Worm (Caenorhabditis elegans) whole organism, L4 larva: Measurements from ENCODE around the gene tmem-17.

ENCODE experiments used
- F44E2.7 ChIP-seq: fragments of 200-800 bp; sonication (Bioruptor generic); IDR thresholded peaks from 2 replicates; pipeline ENCODE4 v2.1.2; 2022; ENCODE audit warnings: missing genetic modification characterization, missing compliant biosample characterization
- F49E8.2 ChIP-seq: sonication (generic microtip); optimal IDR thresholded peaks from 2 replicates; lab custom pipeline; 2016; ENCODE audit warnings: missing compliant biosample characterization, mild to moderate bottlenecking, missing genetic modification characterization, borderline replicate concordance
- Y105C5A.15 ChIP-seq: fragments of 200-800 bp; sonication (Bioruptor generic); IDR thresholded peaks from 2 replicates; pipeline ENCODE4 v1.3.6; 2022; ENCODE audit warnings: missing genetic modification characterization, missing compliant biosample characterization
- Y48G9A.11 ChIP-seq: fragments of 200-800 bp; sonication (Bioruptor generic); IDR thresholded peaks from 2 replicates; pipeline ENCODE4 v1.3.6; 2022; ENCODE audit warnings: missing genetic modification reagents, missing genetic modification characterization, missing compliant biosample characterization
- aha-1 ChIP-seq: fragments of 150-350 bp; peaks from one replicate; lab custom pipeline; 2014; ENCODE audit warnings: missing biosample characterization, missing genetic modification characterization
- ceh-32 ChIP-seq: sonication (generic microtip); optimal IDR thresholded peaks from 2 replicates; lab custom pipeline; 2016; ENCODE audit warnings: mild to moderate bottlenecking, missing genetic modification characterization, missing compliant biosample characterization; ENCODE audit not compliant: poor library complexity
- ceh-62 ChIP-seq: sonication (generic microtip); optimal IDR thresholded peaks from 2 replicates; lab custom pipeline; 2017; ENCODE audit warnings: missing biosample characterization, missing genetic modification characterization
- daf-16 ChIP-seq, 3 experiments: sonication (generic microtip); optimal IDR thresholded peaks; 2 replicates each; lab custom pipeline; 2016 to 2017; ENCODE audit warnings: missing genetic modification characterization in 3 of 3, missing genetic modification reagents in 3 of 3, mild to moderate bottlenecking in 2 of 3, missing compliant biosample characterization in 2 of 3, missing biosample characterization in 1 of 3, moderate library complexity in 1 of 3
- dmd-6 ChIP-seq: fragments of 200-800 bp; sonication (Bioruptor generic); IDR thresholded peaks from 2 replicates; pipeline ENCODE4 v1.3.6; 2022; ENCODE audit warnings: missing genetic modification reagents, missing genetic modification characterization, missing compliant biosample characterization
- dve-1 ChIP-seq: sonication (generic microtip); optimal IDR thresholded peaks from 2 replicates; lab custom pipeline; 2017; ENCODE audit warnings: antibody characterized with exemption, mild to moderate bottlenecking, missing genetic modification characterization, missing compliant biosample characterization; ENCODE audit not compliant: insufficient read depth
- egl-27 ChIP-seq: sonication (generic microtip); optimal IDR thresholded peaks from 3 replicates; lab custom pipeline; 2017; ENCODE audit warnings: missing biosample characterization, missing genetic modification reagents, missing genetic modification characterization
- fkh-10 ChIP-seq: fragments of 150-350 bp; optimal IDR thresholded peaks from 2 replicates; lab custom pipeline; 2014; ENCODE audit warnings: missing biosample characterization, missing genetic modification reagents, missing genetic modification characterization
- hif-1 ChIP-seq, 2 experiments: sonication (generic microtip); optimal IDR thresholded peaks; 2 replicates each; lab custom pipeline; 2016 to 2017; ENCODE audit warnings: missing compliant biosample characterization in 2 of 2, missing genetic modification characterization in 2 of 2, missing genetic modification reagents in 2 of 2, missing genotype in 2 of 2, mild to moderate bottlenecking in 1 of 2
- hlh-11 ChIP-seq: fragments of 200-800 bp; sonication (Bioruptor generic); optimal IDR thresholded peaks from 2 replicates; lab custom pipeline; 2018; ENCODE audit warnings: mild to moderate bottlenecking, missing genetic modification characterization, missing compliant biosample characterization
- lin-1 ChIP-seq: fragments of 200-800 bp; sonication (Bioruptor generic); IDR thresholded peaks from 2 replicates; pipeline ENCODE4 v1.3.6; 2022; ENCODE audit warnings: missing genetic modification reagents, missing genetic modification characterization, missing compliant biosample characterization
- lin-15B ChIP-seq: fragments of 150-350 bp; sonication (generic microtip); optimal IDR thresholded peaks from 3 replicates; lab custom pipeline; 2014; ENCODE audit warnings: missing biosample characterization, missing genetic modification characterization
- lin-38 ChIP-seq: fragments of 200-800 bp; sonication (Bioruptor generic); IDR thresholded peaks from 2 replicates; pipeline ENCODE4 v1.3.6; 2022; ENCODE audit warnings: missing genetic modification reagents, missing genetic modification characterization, missing compliant biosample characterization
- mdl-1 ChIP-seq, 2 experiments: fragments of 150-350 bp in 1 of 2; sonication (generic microtip) in 1 of 2; optimal IDR thresholded peaks; 2 replicates each; lab custom pipeline; 2014 to 2017; ENCODE audit warnings: missing biosample characterization in 2 of 2, missing genetic modification characterization in 2 of 2
- mep-1 ChIP-seq: fragments of 150-350 bp; sonication (generic microtip); optimal IDR thresholded peaks from 3 replicates; lab custom pipeline; 2014; ENCODE audit warnings: missing biosample characterization, missing genetic modification characterization
- mes-2 ChIP-seq: sonication (generic microtip); optimal IDR thresholded peaks from 2 replicates; lab custom pipeline; 2016; ENCODE audit warnings: missing genotype, mild to moderate bottlenecking, missing genetic modification characterization, missing compliant biosample characterization; ENCODE audit not compliant: poor library complexity, severe bottlenecking
- mxl-2 ChIP-seq: fragments of 200-800 bp; sonication (Bioruptor generic); conservative IDR thresholded peaks from 2 replicates; pipeline ENCODE4 v1.3.6; 2022; ENCODE audit warnings: missing genetic modification reagents, missing genetic modification characterization, missing compliant biosample characterization
- mxl-3 ChIP-seq: fragments of 200-800 bp; sonication (Bioruptor generic); optimal IDR thresholded peaks from 2 replicates; lab custom pipeline; 2018; ENCODE audit warnings: mild to moderate bottlenecking, missing genetic modification characterization, missing compliant biosample characterization
- nhr-102 ChIP-seq: sonication (generic microtip); optimal IDR thresholded peaks from 2 replicates; lab custom pipeline; 2016; ENCODE audit warnings: mild to moderate bottlenecking, missing genetic modification characterization, moderate library complexity, missing compliant biosample characterization
- nhr-237 ChIP-seq: sonication (generic microtip); optimal IDR thresholded peaks from 2 replicates; lab custom pipeline; 2017; ENCODE audit warnings: missing biosample characterization, missing genetic modification characterization
- nhr-28 ChIP-seq: fragments of 150-350 bp; optimal IDR thresholded peaks from 2 replicates; lab custom pipeline; 2014; ENCODE audit warnings: missing biosample characterization, missing genetic modification characterization
- nhr-6 ChIP-seq: fragments of 150-350 bp; optimal IDR thresholded peaks from 2 replicates; lab custom pipeline; 2014; ENCODE audit warnings: missing biosample characterization, missing genetic modification characterization
- pha-4 ChIP-seq, 2 experiments: fragments of 150-350 bp in 1 of 2; fragments of 200-800 bp in 1 of 2; sonication (Bioruptor generic) in 1 of 2; IDR thresholded peaks in 1 of 2; optimal IDR thresholded peaks in 1 of 2; 2 replicates each; pipeline versions ENCODE4 v1.3.6 to Lab custom; 2014 to 2022; ENCODE audit warnings: missing genetic modification characterization in 2 of 2, missing genetic modification reagents in 2 of 2, missing biosample characterization in 1 of 2, missing compliant biosample characterization in 1 of 2
- pqm-1 ChIP-seq: sonication (generic microtip); optimal IDR thresholded peaks from 2 replicates; lab custom pipeline; 2017; ENCODE audit warnings: missing biosample characterization, missing genetic modification characterization
- rbr-2 ChIP-seq: sonication (generic microtip); optimal IDR thresholded peaks from 2 replicates; lab custom pipeline; 2016; ENCODE audit warnings: missing genotype, missing genetic modification characterization, missing compliant biosample characterization
- sdz-12 ChIP-seq: fragments of 200-800 bp; sonication (Bioruptor generic); optimal IDR thresholded peaks from 2 replicates; lab custom pipeline; 2018; ENCODE audit warnings: mild to moderate bottlenecking, missing genetic modification characterization, missing compliant biosample characterization
- snpc-1.2 ChIP-seq: fragments of 200-800 bp; sonication (Bioruptor generic); IDR thresholded peaks from 2 replicates; pipeline ENCODE4 v1.3.6; 2022; ENCODE audit warnings: missing genetic modification reagents, missing genetic modification characterization, missing compliant biosample characterization
- unc-130 ChIP-seq: sonication (generic microtip); optimal IDR thresholded peaks from 2 replicates; lab custom pipeline; 2016; ENCODE audit warnings: missing genetic modification reagents, missing genetic modification characterization, missing compliant biosample characterization
- unc-39 ChIP-seq: sonication (generic microtip); optimal IDR thresholded peaks from 2 replicates; lab custom pipeline; 2017; ENCODE audit warnings: missing biosample characterization, missing genetic modification characterization
- unc-62 ChIP-seq, 3 experiments: fragments of 150-350 bp in 1 of 3; sonication (generic microtip); optimal IDR thresholded peaks in 2 of 3; peaks in 1 of 3; 1 replicate in 1 of 3; 2 replicates in 2 of 3; lab custom pipeline; 2014 to 2017; ENCODE audit warnings: missing biosample characterization in 3 of 3, missing genetic modification characterization in 3 of 3, missing genetic modification reagents in 3 of 3, missing genotype in 1 of 3
- zip-2 ChIP-seq: fragments of 150-350 bp; optimal IDR thresholded peaks from 2 replicates; lab custom pipeline; 2014; ENCODE audit warnings: missing biosample characterization, missing genetic modification characterization

Gene tmem-17

DNA sequence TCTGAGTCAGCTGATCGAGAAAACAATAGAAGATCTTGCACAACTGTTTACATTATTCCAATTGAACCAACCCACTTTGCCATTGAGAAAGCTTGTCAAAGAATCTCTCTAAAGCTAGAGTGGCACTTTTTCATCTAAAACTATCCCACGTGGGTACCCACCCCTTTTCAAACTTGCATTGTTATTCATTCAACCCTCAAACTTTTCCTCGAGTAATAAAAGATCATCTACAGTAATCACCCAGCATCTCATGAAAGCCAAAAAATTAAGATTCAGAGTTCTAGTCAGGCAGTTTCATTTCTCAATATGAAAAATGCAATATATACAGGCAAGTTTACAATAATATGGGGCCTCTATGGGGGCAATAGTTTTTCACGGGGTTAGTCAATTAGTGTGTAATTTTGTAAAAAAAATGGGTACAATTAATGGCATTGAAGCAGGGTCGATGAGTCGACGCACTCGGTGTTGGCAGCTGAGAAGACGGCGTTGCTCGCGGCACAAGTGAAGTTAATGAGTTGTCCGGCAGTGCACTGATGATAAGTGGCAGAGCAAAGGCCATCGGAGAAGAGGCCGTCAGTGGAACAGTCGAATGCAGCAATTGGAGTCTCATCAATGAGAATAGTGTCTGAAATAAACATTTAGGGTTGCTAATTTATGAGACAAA, 31.9 kb downstream of the tmem-17 start (continued):
- TF ChIP-seq sdz-12 (GFP tag; lab: Kevin White, UChicago) = no peak

DNA sequence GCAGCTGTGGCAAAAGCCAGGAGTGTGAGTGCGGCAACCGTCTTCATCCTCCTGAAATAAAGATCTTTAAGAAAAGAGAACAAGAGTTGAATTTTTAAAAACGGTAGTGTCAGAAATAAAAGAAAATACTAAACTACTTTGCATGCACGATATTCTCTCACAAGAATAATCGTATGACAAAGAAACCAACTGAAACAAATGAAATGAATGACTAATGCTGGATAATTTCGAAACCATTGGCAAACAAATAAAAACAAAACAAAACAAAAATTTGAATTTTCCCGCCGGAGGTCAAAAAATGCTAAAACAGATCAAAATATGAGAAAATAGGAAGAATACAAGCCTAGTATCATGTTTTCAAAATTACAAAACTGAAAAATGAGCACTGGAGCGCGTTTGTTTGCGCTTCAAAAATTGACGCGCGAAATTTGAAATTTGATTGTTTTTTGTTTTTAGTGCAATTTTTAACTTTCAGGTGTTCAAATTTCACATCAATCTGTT, 33.9 kb downstream of the tmem-17 start, which contains the start of gene cpg-2:
Gene cpg-2 (minus strand): TSS at position 51 of the 501 bp plus-strand sequence.
- TF ChIP-seq hif-1 (tag; optimal IDR thresholded peaks at IDR 0.05; lab: Kevin White, UChicago) (no peak), mxl-2 (no peak), mdl-1 (tag; optimal IDR thresholded peaks at IDR 0.05; lab: Kevin White, UChicago) (no peak), egl-27 (tag; lab: Kevin White, UChicago) (no peak), lin-15B (tag; lab: Kevin White, UChicago) (no peak), Y105C5A.15 (GFP tag; lab: Robert Waterston, UW) (no peak), sdz-12 (GFP tag; lab: Kevin White, UChicago) (no peak), mxl-3 (GFP tag; lab: Kevin White, UChicago) (no peak), pha-4 (GFP tag; IDR thresholded peaks at IDR 0.05; lab: Robert Waterston, UW) (no peak), pha-4 (tag; optimal IDR thresholded peaks at IDR 0.05; lab: Kevin White, UChicago) (no peak), Y48G9A.11 (GFP tag; lab: Robert Waterston, UW) (peak; percentile 86), snpc-1.2 (GFP tag; lab: Robert Waterston, UW) (peak; percentile 39; the same call in 1 of the 2 replicates), dve-1 (tag; lab: Kevin White, UChicago) (no peak), nhr-28 (tag; lab: Kevin White, UChicago) (no peak), F49E8.2 (tag; lab: Kevin White, UChicago) (peak; percentile 82), mep-1 (tag; lab: Kevin White, UChicago) (no peak), nhr-102 (tag; lab: Kevin White, UChicago) (no peak), F44E2.7 (GFP tag; lab: Robert Waterston, UW) (no peak), lin-38 (GFP tag; lab: Robert Waterston, UW) (peak; percentile 90), rbr-2 (tag; lab: Kevin White, UChicago) (no peak), unc-130 (GFP tag; lab: Kevin White, UChicago) (peak; percentile 96), mes-2 (no peak), fkh-10 (GFP tag; lab: Kevin White, UChicago) (no peak)

DNA sequence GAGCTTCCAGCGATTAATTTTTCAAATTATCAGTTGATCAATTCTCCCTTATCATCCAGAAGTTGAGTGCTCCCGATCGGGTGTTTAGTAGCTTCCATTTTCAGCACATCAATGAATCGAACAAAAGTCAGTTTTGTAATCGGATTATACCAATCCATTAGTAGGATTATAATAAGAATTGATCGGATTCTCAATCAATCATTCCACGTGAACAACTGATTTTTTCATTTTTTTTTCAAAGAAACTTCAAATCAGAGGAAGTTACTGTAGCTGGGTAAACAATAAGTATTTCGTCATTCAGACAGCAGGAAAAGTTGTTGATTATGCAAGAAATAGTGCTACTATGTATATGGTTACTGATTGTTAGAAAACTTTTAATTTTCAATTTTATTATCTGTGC, 36.8 kb downstream of the tmem-17 start:
- TF ChIP-seq ceh-32 (tag; lab: Kevin White, UChicago) (no peak), zip-2 (tag; lab: Kevin White, UChicago) (no peak), lin-1 (0 out of 2 replicates have a peak, but pooled peaks have one; percentile 21), ceh-62 (tag; lab: Kevin White, UChicago) (no peak), nhr-6 (no peak), unc-62 (GFP tag; optimal IDR thresholded peaks at IDR 0.05 in 1 of 2; lab: Kevin White, UChicago) (no peak), unc-62 (tag; optimal IDR thresholded peaks at IDR 0.05; lab: Kevin White, UChicago) (no peak), nhr-28 (tag; lab: Kevin White, UChicago) (peak; percentile 14), pqm-1 (tag; lab: Kevin White, UChicago) (peak; percentile 62), nhr-237 (no peak), F44E2.7 (GFP tag; lab: Robert Waterston, UW) (no peak), dmd-6 (peak; percentile 14; the same call in 1 of the 2 replicates), unc-39 (tag; lab: Kevin White, UChicago) (no peak), mdl-1 (tag; optimal IDR thresholded peaks at IDR 0.05; lab: Kevin White, UChicago) (no peak), aha-1 (no peak), daf-16 (GFP tag; optimal IDR thresholded peaks at IDR 0.05; lab: Kevin White, UChicago) (no peak), daf-16 (tag; optimal IDR thresholded peaks at IDR 0.05; lab: Kevin White, UChicago) (peak; percentile 85), hlh-11 (peak; percentile 57)
